Worm (Caenorhabditis elegans) whole organism, late embryonic: ENCODE data around the gene fbxa-90.
"Not testable (repeated sequence)": the region's sequence is repeated elsewhere in the genome, so short reads cannot be mapped to it uniquely, and the experiment has no call there.

Experiments used
- T23F11.4 ChIP-seq: fragments of 200-800 bp; sonication (Bioruptor generic); optimal IDR thresholded peaks from 2 replicates; lab custom pipeline; 2018; ENCODE audit warnings: mild to moderate bottlenecking, missing genetic modification characterization, missing compliant biosample characterization
- ama-1 ChIP-seq: fragments of 150-350 bp; optimal IDR thresholded peaks from 2 replicates; lab custom pipeline; 2014
- ceh-24 ChIP-seq: sonication (generic microtip); optimal IDR thresholded peaks from 2 replicates; lab custom pipeline; 2016; ENCODE audit warnings: mild to moderate bottlenecking, missing genetic modification characterization, missing compliant biosample characterization
- ceh-30 ChIP-seq: fragments of 150-350 bp; optimal IDR thresholded peaks from 2 replicates; lab custom pipeline; 2014; ENCODE audit warnings: missing biosample characterization, missing genetic modification characterization
- ceh-31 ChIP-seq: sonication (generic microtip); optimal IDR thresholded peaks from 2 replicates; lab custom pipeline; 2016; ENCODE audit warnings: missing genetic modification characterization, missing compliant biosample characterization
- hlh-13 ChIP-seq: fragments of 200-800 bp; sonication (Bioruptor generic); optimal IDR thresholded peaks from 2 replicates; lab custom pipeline; 2018; ENCODE audit warnings: mild to moderate bottlenecking, missing genetic modification characterization, missing compliant biosample characterization
- hlh-30 ChIP-seq: sonication (generic microtip); optimal IDR thresholded peaks from 2 replicates; lab custom pipeline; 2017; ENCODE audit warnings: antibody characterized with exemption, missing genetic modification characterization, missing compliant biosample characterization; ENCODE audit not compliant: insufficient read depth
- lim-6 ChIP-seq: sonication (generic microtip); optimal IDR thresholded peaks from 2 replicates; lab custom pipeline; 2016; ENCODE audit warnings: missing genetic modification characterization, missing compliant biosample characterization
- nhr-11 ChIP-seq: fragments of 150-350 bp; optimal IDR thresholded peaks from 2 replicates; lab custom pipeline; 2014; ENCODE audit warnings: missing biosample characterization, missing genetic modification characterization
- odd-2 ChIP-seq: sonication (generic microtip); optimal IDR thresholded peaks from 2 replicates; lab custom pipeline; 2017; ENCODE audit warnings: antibody characterized with exemption, mild to moderate bottlenecking, missing genetic modification characterization, missing compliant biosample characterization
- pag-3 ChIP-seq: sonication (generic microtip); optimal IDR thresholded peaks from 2 replicates; lab custom pipeline; 2016; ENCODE audit warnings: missing compliant biosample characterization, missing genetic modification characterization, borderline replicate concordance
- pha-2 ChIP-seq: sonication (generic microtip); optimal IDR thresholded peaks from 2 replicates; lab custom pipeline; 2017; ENCODE audit warnings: mild to moderate bottlenecking, missing genetic modification characterization, missing compliant biosample characterization
- tbx-2 ChIP-seq: sonication (generic microtip); optimal IDR thresholded peaks from 2 replicates; lab custom pipeline; 2016; ENCODE audit warnings: missing genetic modification characterization, missing compliant biosample characterization

ce11 chrV:16938731-16939130 lies 27.9 kb upstream of the fbxa-90 start, which contains the start of gene fbxa-148:
- not testable (repeated sequence) for TF ChIP-seq hlh-13 (GFP tag; lab: Kevin White, UChicago); ceh-31 (tag; lab: Kevin White, UChicago); tbx-2 (tag; lab: Kevin White, UChicago); ama-1 (lab: Kevin White, UChicago); nhr-11 (tag; lab: Kevin White, UChicago); ceh-30 (tag; lab: Kevin White, UChicago); pha-2 (tag; lab: Kevin White, UChicago); ceh-24 (tag; lab: Kevin White, UChicago); pag-3 (tag; lab: Kevin White, UChicago); hlh-30 (tag; lab: Kevin White, UChicago); T23F11.4 (GFP tag; lab: Kevin White, UChicago); odd-2 (tag; lab: Kevin White, UChicago); lim-6 (tag; lab: Kevin White, UChicago)
